Worm (Caenorhabditis elegans) whole organism, L4/young adult: ENCODE results near the gene ascc-1.

Source experiments
- W03F9.2 ChIP-seq: fragments of 150-350 bp; optimal IDR thresholded peaks from 2 replicates; lab custom pipeline; 2014; ENCODE audit warnings: missing biosample characterization, missing genetic modification characterization
- dao-5 ChIP-seq: sonication (generic microtip); optimal IDR thresholded peaks from 2 replicates; lab custom pipeline; 2016; ENCODE audit warnings: missing genotype, missing genetic modification characterization, moderate library complexity, missing compliant biosample characterization
- him-1 ChIP-seq: sonication (generic microtip); optimal IDR thresholded peaks from 2 replicates; lab custom pipeline; 2016; ENCODE audit warnings: missing genotype, missing genetic modification reagents, missing genetic modification characterization, missing compliant biosample characterization

DNA sequence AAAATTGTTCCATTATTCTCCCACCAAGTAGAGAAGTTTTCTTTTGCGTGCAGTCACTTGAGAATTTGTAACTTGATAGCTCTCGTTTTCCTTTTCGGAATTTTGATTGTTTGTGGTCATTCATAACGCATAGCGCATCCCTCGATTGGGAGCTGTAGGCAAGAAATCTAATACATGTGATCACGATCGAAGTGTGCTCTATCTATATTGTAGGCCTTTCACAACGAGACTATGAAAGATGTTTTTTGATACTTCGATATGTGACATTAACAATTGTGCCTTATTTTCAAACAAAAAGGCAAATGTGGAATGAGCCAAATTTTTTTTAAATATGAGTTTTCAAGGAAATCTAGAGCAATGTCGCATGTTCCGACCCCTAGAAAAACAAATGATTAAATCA is 18.4 kb downstream of the ascc-1 start:
- TF ChIP-seq him-1 (tag; lab: Kevin White, UChicago): no peak
- no peak for TF ChIP-seq W03F9.2
- TF ChIP-seq dao-5 (tag; lab: Kevin White, UChicago): no peak
